Fruit fly (Drosophila melanogaster) whole organism, embryonic: ENCODE data around the gene CG31207.

Experiments used
- Antp ChIP-seq: fragments of 200-800 bp; sonication (Bioruptor generic); optimal IDR thresholded peaks from 3 replicates; lab custom pipeline; 2016; ENCODE audit warnings: missing biosample characterization, missing genetic modification characterization
- BtbVII ChIP-seq: fragments of 200-800 bp; sonication (Bioruptor generic); optimal IDR thresholded peaks from 3 replicates; lab custom pipeline; 2017; ENCODE audit warnings: missing biosample characterization, mild to moderate bottlenecking, missing genetic modification characterization
- CG10267 ChIP-seq: fragments of 200-800 bp; sonication (Bioruptor generic); optimal IDR thresholded peaks from 2 replicates; lab custom pipeline; 2018; ENCODE audit warnings: missing biosample characterization, mild to moderate bottlenecking, missing genetic modification characterization, moderate library complexity
- CG10462 ChIP-seq: fragments of 200-800 bp; sonication (Bioruptor generic); optimal IDR thresholded peaks from 2 replicates; lab custom pipeline; 2016; ENCODE audit warnings: missing biosample characterization, missing genetic modification characterization
- CG11696 ChIP-seq: fragments of 200-800 bp; sonication (Bioruptor generic); IDR thresholded peaks from 2 replicates; pipeline ENCODE4 v1.3.6; 2022; ENCODE audit warnings: missing biosample characterization, missing genetic modification characterization
- CG12071 ChIP-seq: fragments of 200-800 bp; sonication (Bioruptor generic); optimal IDR thresholded peaks from 3 replicates; lab custom pipeline; 2018; ENCODE audit warnings: missing biosample characterization, mild to moderate bottlenecking, missing genetic modification characterization
- CG13894 ChIP-seq: fragments of 200-800 bp; sonication (Bioruptor generic); optimal IDR thresholded peaks from 3 replicates; lab custom pipeline; 2018; ENCODE audit warnings: missing biosample characterization, mild to moderate bottlenecking, missing genetic modification characterization, moderate library complexity
- CG15269 ChIP-seq: fragments of 200-800 bp; sonication (Bioruptor generic); optimal IDR thresholded peaks from 2 replicates; lab custom pipeline; 2018; ENCODE audit warnings: missing biosample characterization, mild to moderate bottlenecking, missing genetic modification characterization, moderate library complexity
- CG31224 ChIP-seq: fragments of 200-800 bp; sonication (Bioruptor generic); IDR thresholded peaks from 2 replicates; pipeline ENCODE4 v1.3.6; 2022; ENCODE audit warnings: missing biosample characterization, missing genetic modification characterization
- CG31365 ChIP-seq: fragments of 200-800 bp; sonication (Bioruptor generic); optimal IDR thresholded peaks from 2 replicates; lab custom pipeline; 2018; ENCODE audit warnings: missing biosample characterization, mild to moderate bottlenecking, missing genetic modification characterization
- CG3281 ChIP-seq: fragments of 200-800 bp; sonication (Bioruptor generic); optimal IDR thresholded peaks from 3 replicates; lab custom pipeline; 2017; ENCODE audit warnings: missing biosample characterization, mild to moderate bottlenecking, missing genetic modification characterization
- CG4707 ChIP-seq: fragments of 200-800 bp; sonication (Bioruptor generic); optimal IDR thresholded peaks from 2 replicates; lab custom pipeline; 2018; ENCODE audit warnings: missing biosample characterization, mild to moderate bottlenecking, missing genetic modification characterization, moderate library complexity
- CG5180 ChIP-seq: fragments of 200-800 bp; sonication (Bioruptor generic); optimal IDR thresholded peaks from 3 replicates; lab custom pipeline; 2017; ENCODE audit warnings: missing biosample characterization, missing genetic modification characterization, mild to moderate bottlenecking, moderate library complexity, missing genetic modification reagents
- CG6654 ChIP-seq: fragments of 200-800 bp; sonication (Bioruptor generic); optimal IDR thresholded peaks from 2 replicates; lab custom pipeline; 2017; ENCODE audit warnings: missing biosample characterization, mild to moderate bottlenecking, missing genetic modification characterization
- CG6683 ChIP-seq: fragments of 200-800 bp; sonication (Bioruptor generic); optimal IDR thresholded peaks from 2 replicates; lab custom pipeline; 2017; ENCODE audit warnings: missing biosample characterization, mild to moderate bottlenecking, missing genetic modification characterization, missing genetic modification reagents
- CG8281 ChIP-seq: fragments of 200-800 bp; sonication (Bioruptor generic); optimal IDR thresholded peaks from 2 replicates; lab custom pipeline; 2018; ENCODE audit warnings: missing biosample characterization, mild to moderate bottlenecking, missing genetic modification characterization, moderate library complexity
- CG8478 ChIP-seq: fragments of >200 bp; optimal IDR thresholded peaks from 2 replicates; lab custom pipeline; 2018
- Camta ChIP-seq: fragments of 200-800 bp; sonication (Bioruptor generic); optimal IDR thresholded peaks from 2 replicates; lab custom pipeline; 2016; ENCODE audit warnings: missing biosample characterization, missing genetic modification characterization
- Dll ChIP-seq: fragments of 200-800 bp; sonication (Bioruptor generic); IDR thresholded peaks from 4 replicates; pipeline ENCODE4 v1.3.6; 2022; ENCODE audit warnings: missing biosample characterization, missing genetic modification characterization; ENCODE audit not compliant: partially characterized antibody
- Hand ChIP-seq: fragments of 200-800 bp; sonication (Bioruptor generic); optimal IDR thresholded peaks from 2 replicates; lab custom pipeline; 2017; ENCODE audit warnings: mild to moderate bottlenecking, missing biosample characterization, missing genetic modification reagents, missing genetic modification characterization
- Kr ChIP-seq: fragments of 200-800 bp; sonication (Bioruptor generic); optimal IDR thresholded peaks from 2 replicates; lab custom pipeline; 2017; ENCODE audit warnings: missing biosample characterization, mild to moderate bottlenecking, missing genetic modification characterization
- NC2β ChIP-seq: fragments of 200-800 bp; sonication (Bioruptor generic); optimal IDR thresholded peaks from 2 replicates; lab custom pipeline; 2016; ENCODE audit warnings: missing biosample characterization, missing genetic modification characterization
- Rfx ChIP-seq: fragments of 200-800 bp; sonication (Bioruptor generic); IDR thresholded peaks from 2 replicates; pipeline ENCODE4 v1.3.6; 2022; ENCODE audit warnings: missing biosample characterization, missing genetic modification characterization
- Sin3A ChIP-seq: fragments of >200 bp; optimal IDR thresholded peaks from 2 replicates; lab custom pipeline; 2018
- amos ChIP-seq: fragments of 200-800 bp; sonication (Bioruptor generic); IDR thresholded peaks from 2 replicates; pipeline ENCODE4 v1.3.6; 2022; ENCODE audit warnings: missing biosample characterization, missing genetic modification characterization; ENCODE audit not compliant: partially characterized antibody
- caup ChIP-seq: fragments of 200-800 bp; sonication (Bioruptor generic); optimal IDR thresholded peaks from 3 replicates; lab custom pipeline; 2017; ENCODE audit warnings: missing biosample characterization, mild to moderate bottlenecking, missing genetic modification characterization, moderate library complexity; ENCODE audit not compliant: severe bottlenecking
- chinmo ChIP-seq: fragments of 200-800 bp; sonication (Bioruptor generic); IDR thresholded peaks from 4 replicates; pipeline ENCODE4 v1.3.6; 2022; ENCODE audit warnings: missing biosample characterization, missing genetic modification characterization; ENCODE audit not compliant: partially characterized antibody
- crol ChIP-seq: fragments of 200-800 bp; sonication (Bioruptor generic); IDR thresholded peaks from 2 replicates; pipeline ENCODE4 v1.3.6; 2022; ENCODE audit warnings: missing biosample characterization, missing genetic modification characterization
- cwo ChIP-seq: fragments of 200-800 bp; sonication (Bioruptor generic); optimal IDR thresholded peaks from 3 replicates; lab custom pipeline; 2017; ENCODE audit warnings: missing biosample characterization, missing genetic modification characterization, mild to moderate bottlenecking, moderate library complexity, missing genetic modification reagents
- da ChIP-seq: fragments of 200-800 bp; sonication (Bioruptor generic); optimal IDR thresholded peaks from 2 replicates; lab custom pipeline; 2016; ENCODE audit warnings: missing biosample characterization, missing genetic modification characterization
- disco-r ChIP-seq: fragments of 200-800 bp; sonication (Bioruptor generic); optimal IDR thresholded peaks from 2 replicates; lab custom pipeline; 2016; ENCODE audit warnings: missing biosample characterization, missing genetic modification characterization
- exex ChIP-seq: fragments of 200-800 bp; sonication (Bioruptor generic); optimal IDR thresholded peaks from 4 replicates; lab custom pipeline; 2018; ENCODE audit warnings: missing biosample characterization, mild to moderate bottlenecking, missing genetic modification characterization, moderate library complexity
- eyg ChIP-seq: fragments of 200-800 bp; sonication (Bioruptor generic); optimal IDR thresholded peaks from 3 replicates; lab custom pipeline; 2016; ENCODE audit warnings: missing biosample characterization, missing genetic modification characterization
- fd3F ChIP-seq: fragments of 200-800 bp; sonication (Bioruptor generic); optimal IDR thresholded peaks from 2 replicates; lab custom pipeline; 2018; ENCODE audit warnings: missing biosample characterization, mild to moderate bottlenecking, missing genetic modification characterization, moderate library complexity
- gce ChIP-seq: fragments of 200-800 bp; sonication (Bioruptor generic); IDR thresholded peaks from 3 replicates; pipeline ENCODE4 v1.3.6; 2022; ENCODE audit warnings: missing biosample characterization, missing genetic modification characterization
- gem ChIP-seq: fragments of 200-800 bp; sonication (Bioruptor generic); optimal IDR thresholded peaks from 2 replicates; lab custom pipeline; 2019; ENCODE audit warnings: missing biosample characterization, mild to moderate bottlenecking, missing genetic modification characterization, moderate library complexity
- grn ChIP-seq: fragments of 200-800 bp; sonication (Bioruptor generic); optimal IDR thresholded peaks from 3 replicates; lab custom pipeline; 2017; ENCODE audit warnings: missing biosample characterization, missing genetic modification characterization
- gsb-n ChIP-seq: fragments of 200-800 bp; sonication (Bioruptor generic); optimal IDR thresholded peaks from 3 replicates; lab custom pipeline; 2018; ENCODE audit warnings: missing biosample characterization, mild to moderate bottlenecking, missing genetic modification characterization
- h ChIP-seq: fragments of >200 bp; optimal IDR thresholded peaks from 2 replicates; lab custom pipeline; 2017
- hbn ChIP-seq: fragments of 200-800 bp; sonication (Bioruptor generic); IDR thresholded peaks from 2 replicates; pipeline ENCODE4 v1.3.6; 2022; ENCODE audit warnings: missing biosample characterization, missing genetic modification characterization; ENCODE audit not compliant: partially characterized antibody
- ind ChIP-seq: fragments of 200-800 bp; sonication (Bioruptor generic); optimal IDR thresholded peaks from 3 replicates; lab custom pipeline; 2016; ENCODE audit warnings: missing biosample characterization, missing genetic modification characterization
- lab ChIP-seq: fragments of 200-800 bp; sonication (Bioruptor generic); optimal IDR thresholded peaks from 3 replicates; lab custom pipeline; 2017; ENCODE audit warnings: missing biosample characterization, missing genetic modification characterization, mild to moderate bottlenecking, moderate library complexity, missing genetic modification reagents
- lmd ChIP-seq: fragments of 200-800 bp; sonication (Bioruptor generic); IDR thresholded peaks from 2 replicates; pipeline ENCODE4 v1.3.6; 2022; ENCODE audit warnings: missing biosample characterization, missing genetic modification characterization
- mam ChIP-seq: fragments of 200-800 bp; sonication (Bioruptor generic); optimal IDR thresholded peaks from 3 replicates; lab custom pipeline; 2016; ENCODE audit warnings: missing biosample characterization, missing genetic modification characterization
- org-1 ChIP-seq: fragments of 200-800 bp; sonication (Bioruptor generic); optimal IDR thresholded peaks from 2 replicates; lab custom pipeline; 2017; ENCODE audit warnings: missing biosample characterization, missing genetic modification characterization
- pum ChIP-seq: fragments of 200-800 bp; sonication (Bioruptor generic); optimal IDR thresholded peaks from 2 replicates; lab custom pipeline; 2016; ENCODE audit warnings: missing biosample characterization, missing genetic modification characterization
- repo ChIP-seq: fragments of 200-800 bp; sonication (Bioruptor generic); optimal IDR thresholded peaks from 2 replicates; lab custom pipeline; 2016; ENCODE audit warnings: missing biosample characterization, missing genetic modification characterization
- rib ChIP-seq: fragments of 200-800 bp; sonication (Bioruptor generic); IDR thresholded peaks from 2 replicates; pipeline ENCODE4 v1.3.6; 2022; ENCODE audit warnings: missing biosample characterization, missing genetic modification characterization
- sd ChIP-seq: fragments of 200-800 bp; sonication (Bioruptor generic); optimal IDR thresholded peaks from 3 replicates; lab custom pipeline; 2018; ENCODE audit warnings: missing biosample characterization, mild to moderate bottlenecking, missing genetic modification characterization, moderate library complexity
- sima ChIP-seq: fragments of 200-800 bp; sonication (Bioruptor generic); optimal IDR thresholded peaks from 2 replicates; lab custom pipeline; 2016; ENCODE audit warnings: missing biosample characterization, missing genetic modification characterization
- sug ChIP-seq: fragments of 200-800 bp; optimal IDR thresholded peaks from 2 replicates; lab custom pipeline; 2019; ENCODE audit warnings: missing biosample characterization, mild to moderate bottlenecking, missing genetic modification characterization, moderate library complexity
- zen ChIP-seq: fragments of 200-800 bp; sonication (Bioruptor generic); optimal IDR thresholded peaks from 3 replicates; lab custom pipeline; 2018; ENCODE audit warnings: missing biosample characterization, mild to moderate bottlenecking, missing genetic modification characterization, moderate library complexity

Gene CG31207

dm6 chr3R:21006967-21007366, 39.9 kb downstream of the CG31207 start, which contains the start of gene Alp5:
Gene Alp5 (minus strand): TSS chr3R:21006990.
- TF ChIP-seq sug (tag; lab: Kevin White, UChicago) (peak; percentile 54), org-1 (GFP tag; lab: Kevin White, UChicago) (no peak), CG8478 (no peak), CG13894 (tag; lab: Kevin White, UChicago) (no peak), CG12071 (GFP tag; lab: Kevin White, UChicago) (no peak), CG10462 (GFP tag; lab: Kevin White, UChicago) (no peak), sd (tag; lab: Kevin White, UChicago) (peak; percentile 2), CG11696 (GFP tag; lab: Robert Waterston, UW) (no peak), CG15269 (no peak), gce (GFP tag; lab: Robert Waterston, UW) (no peak), da (GFP tag; lab: Kevin White, UChicago) (no peak), gsb-n (tag; lab: Kevin White, UChicago) (no peak), disco-r (GFP tag; lab: Kevin White, UChicago) (no peak), grn (GFP tag; lab: Kevin White, UChicago) (peak; percentile 43), fd3F (no peak), ind (GFP tag; lab: Kevin White, UChicago) (no peak), CG8281 (tag; lab: Kevin White, UChicago) (no peak), caup (GFP tag; lab: Kevin White, UChicago) (no peak), CG3281 (GFP tag; lab: Kevin White, UChicago) (peak; percentile 2), CG31224 (GFP tag; lab: Robert Waterston, UW) (no peak), Antp (GFP tag; lab: Kevin White, UChicago) (no peak), Sin3A (lab: Kevin White, UChicago) (no peak), h (lab: Kevin White, UChicago) (no peak), pum (GFP tag; lab: Kevin White, UChicago) (no peak), CG4707 (no peak), exex (peak; percentile 78), Rfx (no peak), amos (no peak), Hand (GFP tag; lab: Kevin White, UChicago) (no peak), chinmo (GFP tag; lab: Robert Waterston, UW) (0 out of 4 replicates have a peak, but pooled peaks have one; percentile 33), lab (no peak), CG31365 (tag; lab: Kevin White, UChicago) (no peak), Dll (no peak), eyg (GFP tag; lab: Kevin White, UChicago) (no peak), gem (no peak), zen (tag; lab: Kevin White, UChicago) (no peak), repo (no peak), Kr (GFP tag; lab: Kevin White, UChicago) (no peak), rib (no peak), cwo (peak; percentile 89), CG6683 (no peak), mam (GFP tag; lab: Kevin White, UChicago) (no peak), lmd (no peak), Camta (no peak), NC2β (GFP tag; lab: Kevin White, UChicago) (no peak), CG5180 (GFP tag; lab: Kevin White, UChicago) (no peak), CG6654 (GFP tag; lab: Kevin White, UChicago) (no peak), BtbVII (no peak), crol (GFP tag; lab: Robert Waterston, UW) (no peak), CG10267 (tag; lab: Kevin White, UChicago) (no peak), hbn (GFP tag; lab: Robert Waterston, UW) (no peak), sima (no peak)
